Worm (Caenorhabditis elegans): ENCODE results near the gene fig-1.

The fig-1 gene

ce11 chrV:10981113-10981512 is at the start of gene fig-1:
fig-1 (minus strand) TSS chrV:10981213.
- no peak for TF ChIP-seq Y75B8A.6 (GFP tag; IDR thresholded peaks at IDR 0.05)
- TF ChIP-seq set-16 (GFP tag; IDR thresholded peaks at IDR 0.05), result no peak
- TF ChIP-seq mep-1 (tag; optimal IDR thresholded peaks at IDR 0.05), result no peak
- TF ChIP-seq F44E2.7 (GFP tag; IDR thresholded peaks at IDR 0.05), result no peak
- no peak for TF ChIP-seq ZK337.2 (GFP tag; IDR thresholded peaks at IDR 0.05)
- TF ChIP-seq lin-39 (tag; optimal IDR thresholded peaks at IDR 0.05), result no peak
- TF ChIP-seq nhr-42 (GFP tag; IDR thresholded peaks at IDR 0.05), result no peak
- TF ChIP-seq F26F4.8 (GFP tag; conservative IDR thresholded peaks at IDR 0.05), result no peak

DNA sequence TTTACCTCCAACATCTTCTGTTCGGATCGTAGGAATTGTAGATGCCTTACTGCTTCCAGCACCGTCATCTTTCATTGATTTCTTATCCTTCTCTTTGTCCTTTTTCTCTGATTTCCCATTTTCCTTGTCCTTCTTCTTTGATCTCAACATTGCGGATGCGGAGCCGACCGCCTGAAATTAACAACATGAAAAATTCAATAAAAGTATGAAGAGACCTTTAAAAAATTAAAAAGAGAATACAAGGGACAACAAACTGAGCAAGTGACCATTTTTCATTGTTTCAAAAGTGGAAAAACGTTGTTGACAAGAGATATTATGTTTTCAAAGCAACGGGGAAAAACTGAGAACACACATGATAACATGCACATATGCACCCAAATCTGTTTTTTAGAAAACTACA is 49.7 kb upstream of the fig-1 start:
- TF ChIP-seq ceh-82 (tag; optimal IDR thresholded peaks at IDR 0.05) (no peak), hlh-11 (tag; optimal IDR thresholded peaks at IDR 0.05) (no peak), aha-1 (tag) (no peak), daf-12 (tag; optimal IDR thresholded peaks at IDR 0.05) (no peak), unc-62 (GFP tag; optimal IDR thresholded peaks at IDR 0.05 in 1 of 2) (peak in 1 of 2 experiments; percentile 93), unc-62 (tag; optimal IDR thresholded peaks at IDR 0.05) (no peak), ceh-20 (GFP tag; IDR thresholded peaks at IDR 0.05) (no peak), sdz-12 (GFP tag; optimal IDR thresholded peaks at IDR 0.05) (no peak), nhr-6 (tag; optimal IDR thresholded peaks at IDR 0.05) (no peak)

- TF ChIP-seq zfp-3 (GFP tag; conservative IDR thresholded peaks at IDR 0.05), result 0 out of 2 replicates have a peak, but pooled peaks have one; percentile 49
- TF ChIP-seq lin-15B (tag; optimal IDR thresholded peaks at IDR 0.05), result no peak
- TF ChIP-seq mxl-3 (GFP tag; optimal IDR thresholded peaks at IDR 0.05), result peak; percentile 6
- TF ChIP-seq sdz-12 (GFP tag; optimal IDR thresholded peaks at IDR 0.05), result no peak
- TF ChIP-seq dve-1 (tag; optimal IDR thresholded peaks at IDR 0.05; ENCODE audit: insufficient read depth), result peak; percentile 42
- no peak for TF ChIP-seq cey-2 (tag; optimal IDR thresholded peaks at IDR 0.05; ENCODE audit: borderline replicate concordance, insufficient read depth)
- peak; percentile 69 for TF ChIP-seq dmd-9 (GFP tag; IDR thresholded peaks at IDR 0.05)
- no peak for TF ChIP-seq attf-4 (tag; optimal IDR thresholded peaks at IDR 0.05)
- no peak for TF ChIP-seq nhr-41 (GFP tag; IDR thresholded peaks at IDR 0.05)
- no peak for TF ChIP-seq nhr-25 (tag; optimal IDR thresholded peaks at IDR 0.05; ENCODE audit: borderline replicate concordance, insufficient read depth)
- no peak for TF ChIP-seq ceh-44 (GFP tag; IDR thresholded peaks at IDR 0.05)
- TF ChIP-seq set-16 (GFP tag; IDR thresholded peaks at IDR 0.05), result no peak
- TF ChIP-seq hmg-1.1 (GFP tag; IDR thresholded peaks at IDR 0.05), result no peak
- TF ChIP-seq nhr-76 (tag; optimal IDR thresholded peaks at IDR 0.05), result no peak
- TF ChIP-seq nhr-102 (tag; optimal IDR thresholded peaks at IDR 0.05), result no peak
- no peak for TF ChIP-seq tag-97 (GFP tag; IDR thresholded peaks at IDR 0.05)
- TF ChIP-seq skn-1 (tag; optimal IDR thresholded peaks at IDR 0.05), result no peak
- no peak for TF ChIP-seq vab-7 (GFP tag; IDR thresholded peaks at IDR 0.05)
- TF ChIP-seq tra-1 (GFP tag; IDR thresholded peaks at IDR 0.05), result no peak
- no peak for TF ChIP-seq aly-2 (tag; optimal IDR thresholded peaks at IDR 0.05)
- no peak for TF ChIP-seq pha-4 (GFP tag; IDR thresholded peaks at IDR 0.05)
- TF ChIP-seq pha-4 (tag; optimal IDR thresholded peaks at IDR 0.05), result no peak
- TF ChIP-seq zfp-2 (tag; optimal IDR thresholded peaks at IDR 0.05), result no peak
- no peak for TF ChIP-seq ceh-20 (GFP tag; IDR thresholded peaks at IDR 0.05)
- TF ChIP-seq nhr-6 (tag; optimal IDR thresholded peaks at IDR 0.05), result peak; percentile 46
- TF ChIP-seq Y5F2A.4 (GFP tag; optimal IDR thresholded peaks at IDR 0.05), result no peak
- no peak for TF ChIP-seq ctbp-1 (GFP tag; IDR thresholded peaks at IDR 0.05)
- no peak for TF ChIP-seq unc-62 (GFP tag; optimal IDR thresholded peaks at IDR 0.05 in 1 of 2)
- TF ChIP-seq unc-62 (tag; optimal IDR thresholded peaks at IDR 0.05), result no peak
- TF ChIP-seq dmd-6 (GFP tag; IDR thresholded peaks at IDR 0.05), result no peak; the same call in 1 of the 2 replicates
- TF ChIP-seq arid-1 (GFP tag; conservative IDR thresholded peaks at IDR 0.05), result no peak
- no peak for TF ChIP-seq nhr-42 (GFP tag; IDR thresholded peaks at IDR 0.05)
- no peak for TF ChIP-seq egl-43 (GFP tag; IDR thresholded peaks at IDR 0.05)
- no peak for TF ChIP-seq ama-1 (optimal IDR thresholded peaks at IDR 0.05)
- TF ChIP-seq F37D6.2 (tag; optimal IDR thresholded peaks at IDR 0.05), result no peak
- TF ChIP-seq ceh-28 (tag; optimal IDR thresholded peaks at IDR 0.05), result no peak
- TF ChIP-seq F44E2.7 (GFP tag; IDR thresholded peaks at IDR 0.05), result no peak
- no peak for TF ChIP-seq zag-1 (tag; optimal IDR thresholded peaks at IDR 0.05)
- no peak for TF ChIP-seq nhr-111 (GFP tag; optimal IDR thresholded peaks at IDR 0.05)
Measured at ce11 chrV:11029309-11029708, 48.3 kb upstream of the fig-1 start.

Measured in whole organism, L4 larva.